Worm (Caenorhabditis elegans) whole organism, late embryonic: ENCODE data around the gene srv-4.

ENCODE experiments used
- F13H6.1 ChIP-seq: sonication (generic microtip); optimal IDR thresholded peaks from 2 replicates; lab custom pipeline; 2016; ENCODE audit warnings: missing genetic modification characterization, missing compliant biosample characterization
- ceh-31 ChIP-seq: sonication (generic microtip); optimal IDR thresholded peaks from 2 replicates; lab custom pipeline; 2016; ENCODE audit warnings: missing genetic modification characterization, missing compliant biosample characterization
- ceh-34 ChIP-seq: sonication (generic microtip); optimal IDR thresholded peaks from 2 replicates; lab custom pipeline; 2016; ENCODE audit warnings: mild to moderate bottlenecking, missing genetic modification characterization, missing compliant biosample characterization
- ceh-45 ChIP-seq: fragments of 200-800 bp; sonication (Bioruptor generic); IDR thresholded peaks from 2 replicates; pipeline ENCODE4 v1.3.6; 2022; ENCODE audit warnings: missing genetic modification reagents, missing genetic modification characterization, missing compliant biosample characterization
- elt-2 ChIP-seq: sonication (generic microtip); optimal IDR thresholded peaks from 2 replicates; lab custom pipeline; 2016; ENCODE audit warnings: missing genetic modification reagents, missing genetic modification characterization, missing compliant biosample characterization
- fkh-10 ChIP-seq: fragments of 150-350 bp; optimal IDR thresholded peaks from 2 replicates; lab custom pipeline; 2014; ENCODE audit warnings: missing biosample characterization, missing genetic modification reagents, missing genetic modification characterization
- gmeb-2 ChIP-seq: sonication (generic microtip); optimal IDR thresholded peaks from 2 replicates; lab custom pipeline; 2016; ENCODE audit warnings: missing genetic modification characterization, inconsistent platforms, missing compliant biosample characterization
- hlh-8 ChIP-seq: sonication (generic microtip); optimal IDR thresholded peaks from 2 replicates; lab custom pipeline; 2016; ENCODE audit warnings: missing genotype, missing genetic modification characterization, missing compliant biosample characterization
- unc-55 ChIP-seq: sonication (generic microtip); optimal IDR thresholded peaks from 2 replicates; lab custom pipeline; 2017; ENCODE audit warnings: missing biosample characterization, missing genetic modification reagents, missing genetic modification characterization

DNA sequence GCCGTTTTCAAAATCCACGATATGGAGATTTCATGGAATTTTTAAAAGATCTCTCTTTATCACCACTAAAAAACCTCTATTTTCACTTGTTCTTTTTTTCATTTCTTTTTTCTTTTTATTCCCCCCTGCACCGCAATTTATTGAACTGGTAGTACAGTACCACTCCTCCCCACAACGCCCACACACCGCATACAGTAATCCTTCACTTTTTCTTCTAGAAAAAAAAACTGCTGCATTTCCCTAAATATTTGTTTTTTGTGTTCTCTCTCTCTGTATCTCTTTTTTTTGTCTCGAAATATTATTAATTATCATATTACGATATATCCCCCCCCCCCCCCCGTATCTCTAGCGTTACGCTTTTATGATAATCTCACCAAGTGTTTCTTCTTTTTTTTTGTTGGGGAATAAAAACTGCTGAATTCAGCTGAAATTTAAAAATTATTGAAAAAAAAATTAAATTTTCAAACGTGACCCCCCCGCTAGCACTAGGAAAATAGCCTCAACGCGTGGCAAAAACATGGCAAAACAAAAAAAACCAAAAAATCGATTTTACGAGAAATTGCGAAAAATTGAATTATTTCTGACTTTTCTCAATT is 28.7 kb upstream of the srv-4 start, which contains the start of gene Y24D9B.1:
- TF ChIP-seq elt-2 (tag; lab: Kevin White, UChicago) (no peak), ceh-34 (tag; lab: Kevin White, UChicago) (no peak), hlh-8 (no peak), fkh-10 (no peak), F13H6.1 (tag; lab: Kevin White, UChicago) (no peak), unc-55 (GFP tag; lab: Kevin White, UChicago) (no peak), ceh-45 (GFP tag; lab: Robert Waterston, UW) (no peak), gmeb-2 (no peak), ceh-31 (tag; lab: Kevin White, UChicago) (no peak)
